Worm (Caenorhabditis elegans) whole organism, young adult: ENCODE data around the gene pigq-1.

Source experiments
- C06A6.2 ChIP-seq: fragments of 200-800 bp; sonication (Bioruptor generic); conservative IDR thresholded peaks from 2 replicates; pipeline ENCODE4 v1.3.6; 2022; ENCODE audit warnings: missing genetic modification characterization, missing compliant biosample characterization
- D2030.7 ChIP-seq: fragments of 200-800 bp; sonication (Bioruptor generic); IDR thresholded peaks from 2 replicates; pipeline ENCODE4 v1.3.6; 2022; ENCODE audit warnings: missing genetic modification reagents, missing genetic modification characterization, missing compliant biosample characterization
- F55B11.4 ChIP-seq: sonication (generic microtip); optimal IDR thresholded peaks from 2 replicates; lab custom pipeline; 2016; ENCODE audit warnings: missing compliant biosample characterization, missing genetic modification characterization, borderline replicate concordance; ENCODE audit not compliant: insufficient read depth
- F57C9.4 ChIP-seq: sonication (generic microtip); optimal IDR thresholded peaks from 2 replicates; lab custom pipeline; 2017; ENCODE audit warnings: mild to moderate bottlenecking, missing genetic modification characterization, missing compliant biosample characterization
- Y56A3A.18 ChIP-seq: fragments of 200-800 bp; sonication (Bioruptor generic); IDR thresholded peaks from 2 replicates; pipeline ENCODE4 v1.3.6; 2022; ENCODE audit warnings: missing genetic modification reagents, missing genetic modification characterization, missing compliant biosample characterization
- Y95B8A.8 ChIP-seq: fragments of 200-800 bp; sonication (Bioruptor generic); IDR thresholded peaks from 2 replicates; pipeline ENCODE4 v1.3.6; 2022; ENCODE audit warnings: missing genetic modification reagents, missing genetic modification characterization, missing compliant biosample characterization
- ZK185.1 ChIP-seq: sonication (generic microtip); optimal IDR thresholded peaks from 2 replicates; lab custom pipeline; 2016; ENCODE audit warnings: mild to moderate bottlenecking, missing genetic modification characterization, missing compliant biosample characterization; ENCODE audit not compliant: poor library complexity, severe bottlenecking
- akir-1 ChIP-seq: fragments of 200-800 bp; sonication (Bioruptor generic); optimal IDR thresholded peaks from 2 replicates; lab custom pipeline; 2018; ENCODE audit warnings: mild to moderate bottlenecking, missing genetic modification characterization, moderate library complexity, missing compliant biosample characterization
- atf-7 ChIP-seq: sonication (generic microtip); optimal IDR thresholded peaks from 2 replicates; lab custom pipeline; 2017; ENCODE audit warnings: mild to moderate bottlenecking, missing genetic modification characterization, missing compliant biosample characterization
- attf-5 ChIP-seq: fragments of 200-800 bp; sonication (Bioruptor generic); optimal IDR thresholded peaks from 2 replicates; lab custom pipeline; 2018; ENCODE audit warnings: mild to moderate bottlenecking, missing genetic modification characterization, missing compliant biosample characterization
- ccch-3 ChIP-seq: fragments of 200-800 bp; sonication (Bioruptor generic); optimal IDR thresholded peaks from 2 replicates; lab custom pipeline; 2018; ENCODE audit warnings: mild to moderate bottlenecking, missing genetic modification characterization, missing compliant biosample characterization
- cebp-1 ChIP-seq, 2 experiments: fragments of 200-800 bp in 1 of 2; sonication (Bioruptor generic) in 1 of 2; sonication (generic microtip) in 1 of 2; IDR thresholded peaks in 1 of 2; optimal IDR thresholded peaks in 1 of 2; 2 replicates each; pipeline versions ENCODE4 v1.3.6 to Lab custom; 2017 to 2022; ENCODE audit warnings: missing compliant biosample characterization in 2 of 2, missing genetic modification characterization in 2 of 2, mild to moderate bottlenecking in 1 of 2, missing genetic modification reagents in 1 of 2, moderate library complexity in 1 of 2
- ceh-27 ChIP-seq: fragments of 200-800 bp; sonication (Bioruptor generic); optimal IDR thresholded peaks from 2 replicates; lab custom pipeline; 2018; ENCODE audit warnings: mild to moderate bottlenecking, missing genetic modification characterization, moderate library complexity, missing compliant biosample characterization
- chd-7 ChIP-seq: sonication (generic microtip); optimal IDR thresholded peaks from 2 replicates; lab custom pipeline; 2016; ENCODE audit warnings: mild to moderate bottlenecking, missing genetic modification characterization, moderate library complexity, missing compliant biosample characterization
- die-1 ChIP-seq: sonication (generic microtip); optimal IDR thresholded peaks from 2 replicates; lab custom pipeline; 2016; ENCODE audit warnings: missing genotype, mild to moderate bottlenecking, missing genetic modification characterization, missing compliant biosample characterization
- dox-1 ChIP-seq: fragments of 200-800 bp; sonication (Bioruptor generic); IDR thresholded peaks from 2 replicates; pipeline ENCODE4 v1.3.6; 2022; ENCODE audit warnings: missing genetic modification reagents, missing genetic modification characterization, missing compliant biosample characterization
- efl-1 ChIP-seq: fragments of 150-350 bp; optimal IDR thresholded peaks from 2 replicates; lab custom pipeline; 2014; ENCODE audit warnings: missing biosample characterization, missing genetic modification reagents, missing genetic modification characterization
- egrh-3 ChIP-seq: fragments of 200-800 bp; sonication (Bioruptor generic); IDR thresholded peaks from 2 replicates; pipeline ENCODE4 v1.3.6; 2022; ENCODE audit warnings: missing genetic modification reagents, missing genetic modification characterization, missing compliant biosample characterization
- ets-4 ChIP-seq: fragments of 200-800 bp; sonication (Bioruptor generic); optimal IDR thresholded peaks from 2 replicates; lab custom pipeline; 2018; ENCODE audit warnings: mild to moderate bottlenecking, missing genetic modification characterization, missing compliant biosample characterization
- him-1 ChIP-seq: sonication (generic microtip); optimal IDR thresholded peaks from 2 replicates; lab custom pipeline; 2016; ENCODE audit warnings: missing genotype, missing genetic modification reagents, missing genetic modification characterization, missing compliant biosample characterization
- hmg-1.2 ChIP-seq: fragments of 200-800 bp; sonication (Bioruptor generic); IDR thresholded peaks from 2 replicates; pipeline ENCODE4 v1.3.6; 2022; ENCODE audit warnings: missing genetic modification reagents, missing genetic modification characterization, missing compliant biosample characterization
- hmg-20 ChIP-seq: fragments of 200-800 bp; sonication (Bioruptor generic); IDR thresholded peaks from 2 replicates; pipeline ENCODE4 v1.3.6; 2022; ENCODE audit warnings: missing genetic modification reagents, missing genetic modification characterization, missing compliant biosample characterization
- hsf-1 ChIP-seq: fragments of 200-800 bp; sonication (Bioruptor generic); IDR thresholded peaks from 2 replicates; pipeline ENCODE4 v1.3.6; 2022; ENCODE audit warnings: missing genetic modification reagents, missing genetic modification characterization, missing compliant biosample characterization
- lag-1 ChIP-seq: fragments of 200-800 bp; sonication (Bioruptor generic); IDR thresholded peaks from 2 replicates; pipeline ENCODE4 v1.3.6; 2022; ENCODE audit warnings: missing genetic modification reagents, missing genetic modification characterization, missing compliant biosample characterization
- let-607 ChIP-seq, 2 experiments: fragments of 200-800 bp in 1 of 2; sonication (Bioruptor generic) in 1 of 2; sonication (generic microtip) in 1 of 2; optimal IDR thresholded peaks; 2 replicates each; lab custom pipeline; 2016 to 2018; ENCODE audit warnings: mild to moderate bottlenecking in 2 of 2, missing compliant biosample characterization in 2 of 2, missing genetic modification characterization in 2 of 2, moderate library complexity in 2 of 2, missing genotype in 1 of 2
- lin-40 ChIP-seq: sonication (generic microtip); optimal IDR thresholded peaks from 2 replicates; lab custom pipeline; 2016; ENCODE audit warnings: missing genetic modification characterization, mild to moderate bottlenecking, missing compliant biosample characterization, missing genotype, missing genetic modification reagents
- lir-1 ChIP-seq: fragments of 200-800 bp; sonication (Bioruptor generic); conservative IDR thresholded peaks from 2 replicates; pipeline ENCODE4 v1.3.6; 2022; ENCODE audit warnings: missing genetic modification reagents, missing genetic modification characterization, missing compliant biosample characterization
- madf-10 ChIP-seq: sonication (generic microtip); optimal IDR thresholded peaks from 2 replicates; lab custom pipeline; 2016; ENCODE audit warnings: mild to moderate bottlenecking, missing genetic modification characterization, missing compliant biosample characterization
- madf-6 ChIP-seq: fragments of 200-800 bp; sonication (Bioruptor generic); IDR thresholded peaks from 2 replicates; pipeline ENCODE4 v1.3.6; 2022; ENCODE audit warnings: missing genetic modification reagents, missing genetic modification characterization, missing compliant biosample characterization
- mcd-1 ChIP-seq: fragments of 200-800 bp; sonication (Bioruptor generic); IDR thresholded peaks from 2 replicates; pipeline ENCODE4 v1.3.6; 2022; ENCODE audit warnings: missing genetic modification reagents, missing genetic modification characterization, missing compliant biosample characterization
- nfyb-1 ChIP-seq: fragments of 200-800 bp; sonication (Bioruptor generic); IDR thresholded peaks from 2 replicates; pipeline ENCODE4 v1.3.6; 2022; ENCODE audit warnings: missing genetic modification reagents, missing genetic modification characterization, missing compliant biosample characterization
- nhr-120 ChIP-seq: fragments of 200-800 bp; sonication (Bioruptor generic); IDR thresholded peaks from 2 replicates; pipeline ENCODE4 v1.3.6; 2022; ENCODE audit warnings: missing genetic modification characterization, missing compliant biosample characterization
- nhr-90 ChIP-seq: sonication (generic microtip); optimal IDR thresholded peaks from 2 replicates; lab custom pipeline; 2016; ENCODE audit warnings: missing genotype, mild to moderate bottlenecking, missing genetic modification characterization, missing compliant biosample characterization
- rcor-1 ChIP-seq: fragments of 200-800 bp; sonication (Bioruptor generic); IDR thresholded peaks from 2 replicates; pipeline ENCODE4 v1.3.6; 2022; ENCODE audit warnings: missing genetic modification reagents, missing genetic modification characterization, missing compliant biosample characterization
- tbp1 ChIP-seq: fragments of 200-800 bp; sonication (Bioruptor generic); optimal IDR thresholded peaks from 2 replicates; lab custom pipeline; 2018; ENCODE audit warnings: mild to moderate bottlenecking, missing genetic modification characterization, missing compliant biosample characterization
- unc-130 ChIP-seq: sonication (generic microtip); optimal IDR thresholded peaks from 2 replicates; lab custom pipeline; 2016; ENCODE audit warnings: missing genetic modification reagents, missing genetic modification characterization, missing compliant biosample characterization
- unc-62 ChIP-seq: fragments of 150-350 bp; optimal IDR thresholded peaks from 2 replicates; lab custom pipeline; 2014; ENCODE audit warnings: missing biosample characterization, missing genetic modification reagents, missing genetic modification characterization
- xnd-1 ChIP-seq: sonication (generic microtip); optimal IDR thresholded peaks from 2 replicates; lab custom pipeline; 2016; ENCODE audit warnings: missing genotype, missing genetic modification reagents, missing genetic modification characterization, missing compliant biosample characterization
- zim-3 ChIP-seq: sonication (generic microtip); optimal IDR thresholded peaks from 2 replicates; lab custom pipeline; 2017; ENCODE audit warnings: mild to moderate bottlenecking, missing genetic modification characterization, moderate library complexity, missing compliant biosample characterization
- ztf-22 ChIP-seq: fragments of 200-800 bp; sonication (Bioruptor generic); optimal IDR thresholded peaks from 2 replicates; lab custom pipeline; 2018; ENCODE audit warnings: mild to moderate bottlenecking, missing genetic modification characterization, moderate library complexity, missing compliant biosample characterization
- ztf-25 ChIP-seq: fragments of 200-800 bp; sonication (Bioruptor generic); IDR thresholded peaks from 2 replicates; pipeline ENCODE4 v1.3.6; 2022; ENCODE audit warnings: missing genetic modification reagents, missing genetic modification characterization, missing compliant biosample characterization
- ztf-28 ChIP-seq: fragments of 200-800 bp; sonication (Bioruptor generic); IDR thresholded peaks from 2 replicates; pipeline ENCODE4 v1.3.6; 2022; ENCODE audit warnings: missing genetic modification reagents, missing genetic modification characterization, missing compliant biosample characterization
- ztf-6 ChIP-seq: fragments of 200-800 bp; sonication (Bioruptor generic); IDR thresholded peaks from 2 replicates; pipeline ENCODE4 v1.3.6; 2022; ENCODE audit warnings: missing genetic modification reagents, missing genetic modification characterization, missing compliant biosample characterization

The pigq-1 gene

DNA sequence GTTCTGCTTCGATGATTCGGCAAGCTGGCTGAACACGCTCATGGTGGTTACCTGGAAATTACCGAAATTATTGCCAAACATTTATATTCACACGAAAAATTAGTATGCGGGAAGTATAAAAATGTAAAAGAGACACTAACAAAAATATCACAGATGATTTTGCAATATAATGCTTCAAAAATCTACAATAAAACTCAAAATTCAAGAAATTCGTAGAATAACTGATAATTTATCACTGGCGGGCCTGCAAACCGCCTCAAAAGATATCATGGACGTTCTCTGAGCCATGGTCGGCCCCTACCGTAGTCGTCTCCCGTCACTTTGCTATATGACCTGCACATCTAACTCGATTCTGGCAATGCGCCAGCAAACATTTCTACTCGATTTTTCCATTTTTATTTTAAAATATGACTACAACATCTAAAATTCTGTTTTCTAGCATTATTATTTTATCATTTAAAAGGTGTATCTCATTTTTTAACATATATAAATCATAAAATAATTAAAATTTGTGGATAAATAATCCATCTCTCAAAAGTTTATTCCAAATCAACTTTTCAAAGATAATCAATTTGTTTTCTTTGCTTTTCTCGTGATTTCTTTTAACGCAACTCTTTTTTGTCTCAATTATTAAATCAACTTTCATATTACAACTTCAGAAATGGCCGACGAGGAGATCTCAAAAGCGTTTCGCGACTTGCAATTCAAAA is 2.6 kb upstream of the pigq-1 start, which contains the start of the genes F01G4.6 and pfd-1 (continued):
- peak; percentile 51; the same call in 1 of the 2 replicates for TF ChIP-seq Y56A3A.18 (GFP tag; lab: Robert Waterston, UW)
- TF ChIP-seq efl-1 (GFP tag; lab: Kevin White, UChicago): peak; percentile 50
- TF ChIP-seq unc-130 (GFP tag; lab: Kevin White, UChicago): no peak
- TF ChIP-seq ztf-25 (GFP tag; lab: Robert Waterston, UW): no peak
- no peak for TF ChIP-seq lag-1 (GFP tag; lab: Robert Waterston, UW)
- 0 out of 2 replicates have a peak, but pooled peaks have one; percentile 38 for TF ChIP-seq D2030.7
- TF ChIP-seq mcd-1 (GFP tag; lab: Robert Waterston, UW): peak; percentile 85
- TF ChIP-seq ccch-3 (GFP tag; lab: Kevin White, UChicago): no peak
- TF ChIP-seq rcor-1: peak; percentile 78; the same call in 1 of the 2 replicates
- TF ChIP-seq hsf-1 (GFP tag; lab: Robert Waterston, UW): peak; percentile 86
- TF ChIP-seq C06A6.2: peak; percentile 87
- peak; percentile 11 for TF ChIP-seq chd-7 (tag; lab: Kevin White, UChicago)
- TF ChIP-seq nhr-120 (GFP tag; lab: Robert Waterston, UW): no peak
- peak; percentile 42 for TF ChIP-seq xnd-1 (tag; lab: Kevin White, UChicago)
- TF ChIP-seq dox-1 (GFP tag; lab: Robert Waterston, UW): peak; percentile 52; the same call in 1 of the 2 replicates

DNA sequence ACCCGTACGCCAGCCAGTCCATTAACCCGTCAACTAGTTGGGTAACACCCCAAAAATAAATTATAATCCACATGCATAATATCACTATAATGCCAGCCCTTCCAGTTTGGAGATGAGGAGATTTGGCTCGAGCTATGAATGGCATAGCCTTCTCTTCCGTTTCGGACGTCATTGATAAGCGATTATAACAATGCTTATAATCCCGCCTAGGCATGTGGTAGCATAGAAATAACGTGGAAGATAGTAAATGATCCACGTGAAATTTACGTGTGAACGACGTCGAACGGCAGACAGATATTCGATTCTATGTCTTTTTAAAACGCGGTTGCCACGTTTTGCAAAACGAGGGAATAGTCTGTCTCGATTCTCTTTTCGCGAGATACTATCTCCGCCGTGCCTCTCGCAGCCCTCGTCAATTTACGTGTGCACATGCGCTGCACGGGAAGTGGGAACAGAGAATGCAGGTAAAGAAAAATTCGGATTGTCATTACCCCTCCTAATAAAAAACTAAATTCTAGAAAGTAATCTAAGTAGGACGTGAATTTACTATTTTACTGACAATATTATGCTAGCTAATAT is 1.8 kb upstream of the pigq-1 start:
- no peak for TF ChIP-seq ztf-28 (GFP tag; lab: Robert Waterston, UW)
- TF ChIP-seq madf-6 (GFP tag; lab: Robert Waterston, UW): 0 out of 2 replicates have a peak, but pooled peaks have one; percentile 22
- TF ChIP-seq ztf-25 (GFP tag; lab: Robert Waterston, UW): no peak
- TF ChIP-seq cebp-1 (GFP tag; IDR thresholded peaks at IDR 0.05; lab: Robert Waterston, UW): no peak
- TF ChIP-seq cebp-1 (tag; optimal IDR thresholded peaks at IDR 0.05; lab: Kevin White, UChicago): peak; percentile 15
- TF ChIP-seq attf-5: peak; percentile 47
- peak in 1 of 2 experiments; percentile 46 for TF ChIP-seq let-607 (tag; optimal IDR thresholded peaks at IDR 0.05; lab: Kevin White, UChicago)
- TF ChIP-seq atf-7 (tag; lab: Kevin White, UChicago): no peak
- no peak for TF ChIP-seq C06A6.2
- TF ChIP-seq ztf-6 (GFP tag; lab: Robert Waterston, UW): no peak
- TF ChIP-seq unc-62 (GFP tag; lab: Kevin White, UChicago): no peak
- no peak for TF ChIP-seq him-1
- peak; percentile 58 for TF ChIP-seq chd-7 (tag; lab: Kevin White, UChicago)
- peak; percentile 30 for TF ChIP-seq die-1
- TF ChIP-seq hmg-20: no peak
- TF ChIP-seq hmg-1.2 (GFP tag; lab: Robert Waterston, UW): peak; percentile 35; the same call in 1 of the 2 replicates
- peak; percentile 74; the same call in 1 of the 2 replicates for TF ChIP-seq nfyb-1 (GFP tag; lab: Robert Waterston, UW)
- TF ChIP-seq madf-10 (tag; lab: Kevin White, UChicago): no peak
- no peak for TF ChIP-seq F57C9.4
- TF ChIP-seq ZK185.1 (tag; lab: Kevin White, UChicago): no peak
- TF ChIP-seq egrh-3 (GFP tag; lab: Robert Waterston, UW): no peak
- TF ChIP-seq tbp1 (GFP tag; lab: Kevin White, UChicago): peak; percentile 11
- no peak for TF ChIP-seq ceh-27
- no peak for TF ChIP-seq akir-1
- no peak for TF ChIP-seq lag-1 (GFP tag; lab: Robert Waterston, UW)
- no peak for TF ChIP-seq unc-130 (GFP tag; lab: Kevin White, UChicago)
- TF ChIP-seq ztf-22 (GFP tag; lab: Kevin White, UChicago): no peak
- no peak for TF ChIP-seq ccch-3 (GFP tag; lab: Kevin White, UChicago)
- TF ChIP-seq nhr-90 (tag; lab: Kevin White, UChicago): no peak
- TF ChIP-seq F55B11.4 (tag; lab: Kevin White, UChicago): no peak
- 0 out of 2 replicates have a peak, but pooled peaks have one; percentile 8 for TF ChIP-seq Y95B8A.8 (GFP tag; lab: Robert Waterston, UW)
- no peak for TF ChIP-seq zim-3 (tag; lab: Kevin White, UChicago)
- TF ChIP-seq lir-1 (GFP tag; lab: Robert Waterston, UW): no peak
- no peak for TF ChIP-seq lin-40 (tag; lab: Kevin White, UChicago)
- TF ChIP-seq ets-4 (GFP tag; lab: Kevin White, UChicago): no peak
